Worm (Caenorhabditis elegans): ENCODE measurements around the gene bkip-1.

DNA sequence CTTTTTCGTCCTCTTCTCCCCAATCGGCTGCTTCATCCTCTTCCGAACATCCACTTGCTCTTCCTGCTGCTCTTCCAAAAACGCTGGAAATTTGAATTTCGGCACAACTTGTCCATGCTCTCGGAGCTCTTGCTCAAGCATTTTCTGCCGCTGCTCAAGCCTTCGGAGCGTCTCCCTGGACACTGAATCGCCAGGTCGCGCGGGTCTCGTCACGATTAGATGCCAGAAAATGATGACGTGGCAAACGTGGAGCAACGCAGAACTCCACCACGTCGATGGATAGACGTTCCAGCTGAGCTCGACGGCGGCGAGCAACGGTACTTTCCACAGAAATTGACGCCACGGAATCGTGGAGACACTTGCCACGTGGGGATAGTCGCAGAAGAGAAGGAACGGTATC is 28.1 kb downstream of the bkip-1 start:
- TF ChIP-seq elt-3 (tag; optimal IDR thresholded peaks at IDR 0.05) (no peak), ztf-11 (tag; optimal IDR thresholded peaks at IDR 0.05) (no peak), nhr-11 (tag; optimal IDR thresholded peaks at IDR 0.05) (no peak), nhr-77 (tag; optimal IDR thresholded peaks at IDR 0.05) (no peak), fos-1 (tag; optimal IDR thresholded peaks at IDR 0.05) (no peak), jun-1 (tag; optimal IDR thresholded peaks at IDR 0.05) (no peak), unc-39 (tag; optimal IDR thresholded peaks at IDR 0.05) (no peak), unc-62 (GFP tag; optimal IDR thresholded peaks at IDR 0.05) (no peak), snpc-4 (tag; optimal IDR thresholded peaks at IDR 0.05) (no peak), tbx-2 (tag; optimal IDR thresholded peaks at IDR 0.05) (no peak), fkh-10 (GFP tag; optimal IDR thresholded peaks at IDR 0.05) (no peak), ama-1 (optimal IDR thresholded peaks at IDR 0.05) (no peak), elt-1 (tag; optimal IDR thresholded peaks at IDR 0.05) (no peak)
